Fruit fly (Drosophila melanogaster): ENCODE results near the gene CG12219.

CG12219 gene

dm6 chrX:6278879-6279628 lies 22.0 kb downstream of the CG12219 start (continued):
- TF ChIP-seq CG11456 (GFP tag; IDR thresholded peaks at IDR 0.05) (peak; percentile 45; the same call in 1 of the 3 replicates), cg (GFP tag; optimal IDR thresholded peaks at IDR 0.05) (peak; percentile 87), otp (GFP tag; IDR thresholded peaks at IDR 0.05) (no peak), CG10979 (tag; optimal IDR thresholded peaks at IDR 0.05) (no peak), kah (GFP tag; optimal IDR thresholded peaks at IDR 0.05) (peak; percentile 7), Hmr (GFP tag; optimal IDR thresholded peaks at IDR 0.05) (no peak), CG17361 (GFP tag; IDR thresholded peaks at IDR 0.05) (peak; percentile 48; the same call in 2 of the 3 replicates), bigmax (GFP tag; optimal IDR thresholded peaks at IDR 0.05) (no peak), row (GFP tag; IDR thresholded peaks at IDR 0.05) (no peak), bcd (GFP tag; optimal IDR thresholded peaks at IDR 0.05) (peak; percentile 12), CG13894 (tag; optimal IDR thresholded peaks at IDR 0.05) (peak; percentile 17), CG7357 (GFP tag; IDR thresholded peaks at IDR 0.05) (no peak), CG1233 (GFP tag; optimal IDR thresholded peaks at IDR 0.05) (no peak), Ssrp (tag; optimal IDR thresholded peaks at IDR 0.05) (no peak), CG18764 (GFP tag; optimal IDR thresholded peaks at IDR 0.05) (no peak), jumu (GFP tag; optimal IDR thresholded peaks at IDR 0.05) (no peak), nerfin-1 (tag; optimal IDR thresholded peaks at IDR 0.05) (peak; percentile 25), CG11723 (GFP tag; optimal IDR thresholded peaks at IDR 0.05) (no peak), ara (GFP tag; IDR thresholded peaks at IDR 0.05) (no peak), scrt (GFP tag; optimal IDR thresholded peaks at IDR 0.05) (peak; percentile 34), sqz (GFP tag; optimal IDR thresholded peaks at IDR 0.05) (peak; percentile 55), zfh1 (GFP tag; IDR thresholded peaks at IDR 0.05) (no peak), lbe (GFP tag; optimal IDR thresholded peaks at IDR 0.05) (no peak), Myb (GFP tag; optimal IDR thresholded peaks at IDR 0.05) (peak; percentile 38), Side (GFP tag; optimal IDR thresholded peaks at IDR 0.05) (peak; percentile 36), HmgZ (tag; optimal IDR thresholded peaks at IDR 0.05) (no peak), CG7928 (GFP tag; optimal IDR thresholded peaks at IDR 0.05) (no peak), CG8290 (GFP tag; optimal IDR thresholded peaks at IDR 0.05) (no peak), CG8290 (tag; optimal IDR thresholded peaks at IDR 0.05) (peak; percentile 34 to 47), MTF-1 (GFP tag; optimal IDR thresholded peaks at IDR 0.05; ENCODE audit: borderline replicate concordance) (peak; percentile 18), eyg (GFP tag; optimal IDR thresholded peaks at IDR 0.05) (no peak), chn (GFP tag; optimal IDR thresholded peaks at IDR 0.05) (peak; percentile 1), p53 (GFP tag; optimal IDR thresholded peaks at IDR 0.05) (no peak), prd (optimal IDR thresholded peaks at IDR 0.05) (no peak), prd (GFP tag; IDR thresholded peaks at IDR 0.05) (no peak), MESR4 (GFP tag; optimal IDR thresholded peaks at IDR 0.05) (peak; percentile 96), CG13424 (tag; optimal IDR thresholded peaks at IDR 0.05) (no peak), Oli (tag; optimal IDR thresholded peaks at IDR 0.05) (no peak), Atf-2 (GFP tag; optimal IDR thresholded peaks at IDR 0.05) (peak; percentile 33), Rfx (GFP tag; IDR thresholded peaks at IDR 0.05) (0 out of 2 replicates have a peak, but pooled peaks have one; percentile 14), Hr3 (GFP tag; optimal IDR thresholded peaks at IDR 0.05) (no peak), CG13624 (GFP tag; optimal IDR thresholded peaks at IDR 0.05) (peak; percentile 94), CG10321 (GFP tag; IDR thresholded peaks at IDR 0.05) (peak; percentile 78), sens (GFP tag) (peak; percentile 87), rib (GFP tag; IDR thresholded peaks at IDR 0.05) (no peak), wor (GFP tag; IDR thresholded peaks at IDR 0.05) (no peak), CG16813 (GFP tag; IDR thresholded peaks at IDR 0.05; ENCODE audit: partially characterized antibody) (no peak), gsb-n (tag; optimal IDR thresholded peaks at IDR 0.05) (peak; percentile 89), abd-A (tag; optimal IDR thresholded peaks at IDR 0.05) (peak; percentile 43), phol (tag; optimal IDR thresholded peaks at IDR 0.05) (peak; percentile 33), cad (GFP tag; optimal IDR thresholded peaks at IDR 0.05) (peak; percentile 27)
